Fruit fly (Drosophila melanogaster): ENCODE data around the gene Noc1.

The Noc1 gene

DNA sequence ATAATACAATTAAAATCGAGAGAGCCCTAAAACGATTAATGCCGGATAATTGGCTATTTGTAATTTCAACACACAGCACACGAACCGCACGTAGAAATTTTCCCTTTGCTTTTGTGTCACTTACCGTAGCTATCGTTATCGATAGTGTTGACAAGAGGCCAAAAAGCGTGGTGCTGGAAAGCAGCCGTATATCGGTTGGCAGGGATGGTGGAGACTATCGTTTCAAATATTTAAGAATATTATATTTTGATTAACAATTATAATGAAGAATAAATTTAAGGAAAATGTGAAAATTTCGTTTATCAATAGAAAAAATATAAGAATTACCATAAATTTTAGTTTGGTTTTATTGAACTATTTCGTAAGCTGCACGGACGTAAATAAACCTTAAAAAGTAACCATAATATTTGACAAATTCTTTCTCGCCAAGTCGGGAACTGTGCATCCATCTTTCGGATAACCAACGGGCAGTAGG, 18.5 kb downstream of the Noc1 start, which contains the start of gene JIL-1 (continued):
- TF ChIP-seq CG1792 (GFP tag; optimal IDR thresholded peaks at IDR 0.05) (peak; percentile 4), Dfd (GFP tag; optimal IDR thresholded peaks at IDR 0.05) (no peak), CG12391 (tag; optimal IDR thresholded peaks at IDR 0.05) (peak; percentile 71), eyg (GFP tag; optimal IDR thresholded peaks at IDR 0.05) (no peak), Neu2 (GFP tag; optimal IDR thresholded peaks at IDR 0.05; ENCODE audit: borderline replicate concordance) (no peak), crol (GFP tag; IDR thresholded peaks at IDR 0.05) (no peak), CG10543 (GFP tag; optimal IDR thresholded peaks at IDR 0.05) (peak; percentile 60), Dip3 (GFP tag; optimal IDR thresholded peaks at IDR 0.05) (peak; percentile 48), croc (GFP tag; conservative IDR thresholded peaks at IDR 0.05) (peak; percentile 54; the same call in 2 of the 3 replicates), CG1529 (GFP tag; optimal IDR thresholded peaks at IDR 0.05) (peak; percentile 11), TFAM (GFP tag; optimal IDR thresholded peaks at IDR 0.05) (no peak), B-H2 (GFP tag; optimal IDR thresholded peaks at IDR 0.05) (peak; percentile 86), bbx (GFP tag; IDR thresholded peaks at IDR 0.05; ENCODE audit: partially characterized antibody) (peak; percentile 89), psq (GFP tag; optimal IDR thresholded peaks at IDR 0.05) (peak; percentile 88), Fer3 (tag; optimal IDR thresholded peaks at IDR 0.05) (peak; percentile 54), CG12236 (GFP tag; optimal IDR thresholded peaks at IDR 0.05) (no peak), CG14050 (GFP tag; IDR thresholded peaks at IDR 0.05) (peak; percentile 66; the same call in 2 of the 3 replicates), bab2 (GFP tag; optimal IDR thresholded peaks at IDR 0.05) (peak; percentile 48), CG18619 (GFP tag; optimal IDR thresholded peaks at IDR 0.05) (peak; percentile 41), prd (optimal IDR thresholded peaks at IDR 0.05) (no peak), prd (GFP tag; IDR thresholded peaks at IDR 0.05) (peak; percentile 72; the same call in 2 of the 3 replicates), B-H1 (GFP tag; IDR thresholded peaks at IDR 0.05) (no peak), Mrtf (GFP tag; IDR thresholded peaks at IDR 0.05) (peak; percentile 55; the same call in 1 of the 3 replicates), CG17359 (tag; optimal IDR thresholded peaks at IDR 0.05) (peak; percentile 62), Tbp (GFP tag; optimal IDR thresholded peaks at IDR 0.05) (no peak), CG2678 (tag; optimal IDR thresholded peaks at IDR 0.05) (peak; percentile 56), odd (GFP tag; optimal IDR thresholded peaks at IDR 0.05) (no peak), Rx (GFP tag; IDR thresholded peaks at IDR 0.05) (peak; percentile 52), CG31441 (GFP tag; IDR thresholded peaks at IDR 0.05) (peak; percentile 47), Dp (GFP tag; optimal IDR thresholded peaks at IDR 0.05) (peak; percentile 22), CG12744 (GFP tag; optimal IDR thresholded peaks at IDR 0.05) (no peak), CG4282 (GFP tag; optimal IDR thresholded peaks at IDR 0.05) (peak; percentile 34), gsb (GFP tag; IDR thresholded peaks at IDR 0.05) (peak; percentile 28; the same call in 1 of the 2 replicates), CG14860 (GFP tag; IDR thresholded peaks at IDR 0.05; ENCODE audit: partially characterized antibody) (peak; percentile 86), danr (GFP tag; IDR thresholded peaks at IDR 0.05) (no peak), CG16779 (GFP tag; IDR thresholded peaks at IDR 0.05) (peak; percentile 72; the same call in 1 of the 2 replicates), scrt (GFP tag; optimal IDR thresholded peaks at IDR 0.05) (no peak), Ravus (GFP tag; IDR thresholded peaks at IDR 0.05) (no peak), CG2129 (GFP tag; IDR thresholded peaks at IDR 0.05; ENCODE audit: partially characterized antibody) (peak; percentile 78), Gsc (GFP tag; IDR thresholded peaks at IDR 0.05) (no peak), CG17385 (GFP tag; optimal IDR thresholded peaks at IDR 0.05) (peak; percentile 44), Hr3 (GFP tag; optimal IDR thresholded peaks at IDR 0.05) (peak; percentile 65), luna (GFP tag; optimal IDR thresholded peaks at IDR 0.05) (no peak), gsb-n (tag; optimal IDR thresholded peaks at IDR 0.05) (peak; percentile 32), sens (GFP tag) (peak; percentile 84), CG11560 (tag; IDR thresholded peaks at IDR 0.05) (peak; percentile 20; the same call in 1 of the 3 replicates), CG34422 (GFP tag; IDR thresholded peaks at IDR 0.05) (peak; percentile 81), CG15073 (GFP tag; optimal IDR thresholded peaks at IDR 0.05) (no peak), E2f1 (GFP tag; IDR thresholded peaks at IDR 0.05) (peak; percentile 65), ERR (GFP tag; optimal IDR thresholded peaks at IDR 0.05) (no peak), CG11093 (GFP tag; IDR thresholded peaks at IDR 0.05) (peak; percentile 59; the same call in 1 of the 3 replicates), dm (GFP tag; optimal IDR thresholded peaks at IDR 0.05) (no peak)
